Fruit fly (Drosophila melanogaster): ENCODE results near the gene CG7115.
A peak's percentile ranks its signal among the peaks of the same experiment; 100 is the strongest.

The CG7115 gene

DNA sequence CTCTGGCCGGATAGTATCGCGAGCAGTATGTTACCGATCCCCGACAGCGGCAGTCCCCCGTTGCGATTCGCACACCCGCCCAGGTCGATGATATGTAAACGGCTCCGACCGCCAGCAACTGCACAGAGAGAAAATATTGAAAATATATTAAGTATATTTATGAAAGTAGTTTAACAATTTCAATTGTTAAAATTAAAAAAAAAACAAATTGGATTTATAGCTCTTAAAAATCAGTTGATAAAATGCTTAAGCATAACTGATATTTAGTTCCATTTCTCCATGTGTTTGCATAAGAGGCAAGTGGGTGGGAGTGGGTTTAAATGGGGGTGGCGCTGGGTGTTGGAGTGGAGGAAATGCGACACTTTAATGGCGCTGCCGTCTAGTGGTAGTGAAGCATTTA, 28.5 kb downstream of the CG7115 start (continued):
- TF ChIP-seq CG30431 (GFP tag; optimal IDR thresholded peaks at IDR 0.05) (no peak), Hr51 (GFP tag; optimal IDR thresholded peaks at IDR 0.05) (peak in 1 of 2 experiments; percentile 45), fru (optimal IDR thresholded peaks at IDR 0.05) (no peak), repo (GFP tag; optimal IDR thresholded peaks at IDR 0.05) (no peak), Tbp (GFP tag; optimal IDR thresholded peaks at IDR 0.05) (no peak), ttk (GFP tag; IDR thresholded peaks at IDR 0.05) (no peak), pfk (GFP tag; optimal IDR thresholded peaks at IDR 0.05) (no peak), CG9437 (GFP tag; optimal IDR thresholded peaks at IDR 0.05) (no peak), CG7786 (GFP tag; optimal IDR thresholded peaks at IDR 0.05) (no peak), CG10979 (tag; optimal IDR thresholded peaks at IDR 0.05) (peak; percentile 24), sna (GFP tag; IDR thresholded peaks at IDR 0.05; ENCODE audit: partially characterized antibody) (no peak), scrt (GFP tag; optimal IDR thresholded peaks at IDR 0.05) (no peak), CG17328 (GFP tag; IDR thresholded peaks at IDR 0.05) (0 out of 2 replicates have a peak, but pooled peaks have one; percentile 32), Hmx (GFP tag; optimal IDR thresholded peaks at IDR 0.05) (no peak), CG10565 (GFP tag; optimal IDR thresholded peaks at IDR 0.05) (no peak), disco-r (GFP tag; optimal IDR thresholded peaks at IDR 0.05) (no peak), Jarid2 (GFP tag; optimal IDR thresholded peaks at IDR 0.05) (no peak), sisA (GFP tag; IDR thresholded peaks at IDR 0.05) (peak; percentile 36; the same call in 1 of the 2 replicates), ind (GFP tag; optimal IDR thresholded peaks at IDR 0.05) (peak; percentile 10), CG4617 (GFP tag; optimal IDR thresholded peaks at IDR 0.05; ENCODE audit: borderline replicate concordance) (no peak), CG1602 (GFP tag; optimal IDR thresholded peaks at IDR 0.05) (no peak), nmo (GFP tag; optimal IDR thresholded peaks at IDR 0.05) (no peak), Six4 (GFP tag; optimal IDR thresholded peaks at IDR 0.05) (no peak), az2 (GFP tag; optimal IDR thresholded peaks at IDR 0.05) (peak; percentile 7), sc (optimal IDR thresholded peaks at IDR 0.05) (no peak), sc (GFP tag; optimal IDR thresholded peaks at IDR 0.05) (no peak), tap (tag; optimal IDR thresholded peaks at IDR 0.05) (no peak), tio (GFP tag; optimal IDR thresholded peaks at IDR 0.05) (no peak), CG7928 (GFP tag; optimal IDR thresholded peaks at IDR 0.05) (no peak), HLH3B (GFP tag; IDR thresholded peaks at IDR 0.05) (peak; percentile 57), B-H2 (GFP tag; optimal IDR thresholded peaks at IDR 0.05) (no peak), CG10366 (GFP tag; IDR thresholded peaks at IDR 0.05) (peak; percentile 12; the same call in 1 of the 2 replicates), gcm (GFP tag; optimal IDR thresholded peaks at IDR 0.05) (no peak), dmrt99B (tag; optimal IDR thresholded peaks at IDR 0.05) (peak; percentile 60), CG7372 (GFP tag; IDR thresholded peaks at IDR 0.05) (no peak), phol (tag; optimal IDR thresholded peaks at IDR 0.05) (peak; percentile 4), cg (GFP tag; optimal IDR thresholded peaks at IDR 0.05) (no peak), eve (GFP tag; optimal IDR thresholded peaks at IDR 0.05) (no peak), Bteb2 (GFP tag; optimal IDR thresholded peaks at IDR 0.05) (no peak), CG4820 (GFP tag; optimal IDR thresholded peaks at IDR 0.05) (no peak), wor (GFP tag; IDR thresholded peaks at IDR 0.05) (0 out of 2 replicates have a peak, but pooled peaks have one; percentile 34), CG11247 (GFP tag; IDR thresholded peaks at IDR 0.05) (no peak), NC2α (GFP tag; optimal IDR thresholded peaks at IDR 0.05) (no peak), CG8359 (GFP tag; optimal IDR thresholded peaks at IDR 0.05; ENCODE audit: borderline replicate concordance) (no peak), CG2875 (GFP tag; optimal IDR thresholded peaks at IDR 0.05) (no peak), trh (GFP tag; optimal IDR thresholded peaks at IDR 0.05) (no peak), ato (GFP tag; IDR thresholded peaks at IDR 0.05; ENCODE audit: partially characterized antibody) (no peak), CG6654 (GFP tag; optimal IDR thresholded peaks at IDR 0.05) (no peak), CG1832 (GFP tag; optimal IDR thresholded peaks at IDR 0.05) (no peak), slou (GFP tag; optimal IDR thresholded peaks at IDR 0.05) (no peak), CG18011 (GFP tag; optimal IDR thresholded peaks at IDR 0.05) (no peak), Blimp-1 (GFP tag; optimal IDR thresholded peaks at IDR 0.05) (peak; percentile 45)
